Worm (Caenorhabditis elegans) whole organism, L3 larva: Measurements from ENCODE around the gene T02D1.4.

Experiments used
- R02D3.7 ChIP-seq: fragments of 150-350 bp; optimal IDR thresholded peaks from 2 replicates; lab custom pipeline; 2014; ENCODE audit warnings: missing biosample characterization, missing genetic modification characterization
- ZK546.5 ChIP-seq: sonication (generic microtip); optimal IDR thresholded peaks from 2 replicates; lab custom pipeline; 2017; ENCODE audit warnings: missing biosample characterization, missing genetic modification characterization
- aly-2 ChIP-seq: fragments of 150-350 bp; optimal IDR thresholded peaks from 2 replicates; lab custom pipeline; 2014; ENCODE audit warnings: missing biosample characterization, missing genetic modification characterization
- ama-1 ChIP-seq: fragments of 150-350 bp; optimal IDR thresholded peaks from 2 replicates; lab custom pipeline; 2018
- ceh-82 ChIP-seq: fragments of 150-350 bp; optimal IDR thresholded peaks from 2 replicates; lab custom pipeline; 2014; ENCODE audit warnings: missing biosample characterization, missing genetic modification characterization
- ceh-9 ChIP-seq: sonication (generic microtip); optimal IDR thresholded peaks from 2 replicates; lab custom pipeline; 2018; ENCODE audit warnings: missing biosample characterization, missing genetic modification characterization
- egl-27 ChIP-seq: sonication (generic microtip); optimal IDR thresholded peaks from 4 replicates; lab custom pipeline; 2017; ENCODE audit warnings: missing biosample characterization, missing genetic modification reagents, missing genetic modification characterization
- elt-1 ChIP-seq: fragments of 150-350 bp; optimal IDR thresholded peaks from 2 replicates; lab custom pipeline; 2014; ENCODE audit warnings: missing biosample characterization, missing genetic modification characterization
- elt-2 ChIP-seq: sonication (generic microtip); optimal IDR thresholded peaks from 2 replicates; lab custom pipeline; 2016; ENCODE audit warnings: missing genetic modification reagents, mild to moderate bottlenecking, missing genetic modification characterization, missing compliant biosample characterization
- fkh-10 ChIP-seq: sonication (generic microtip); optimal IDR thresholded peaks from 2 replicates; lab custom pipeline; 2017; ENCODE audit warnings: missing biosample characterization, missing genetic modification reagents, missing genetic modification characterization
- fkh-2 ChIP-seq: fragments of 150-350 bp; optimal IDR thresholded peaks from 2 replicates; lab custom pipeline; 2014; ENCODE audit warnings: missing biosample characterization, missing genetic modification reagents, missing genetic modification characterization
- fos-1 ChIP-seq: fragments of 150-350 bp; optimal IDR thresholded peaks from 2 replicates; lab custom pipeline; 2014; ENCODE audit warnings: missing biosample characterization, missing genetic modification characterization
- hmg-11 ChIP-seq: sonication (generic microtip); optimal IDR thresholded peaks from 2 replicates; lab custom pipeline; 2016; ENCODE audit warnings: missing genetic modification characterization, missing compliant biosample characterization
- jun-1 ChIP-seq: fragments of 150-350 bp; optimal IDR thresholded peaks from 2 replicates; lab custom pipeline; 2014; ENCODE audit warnings: missing biosample characterization, missing genetic modification reagents, missing genetic modification characterization
- lin-15B ChIP-seq: fragments of 150-350 bp; optimal IDR thresholded peaks from 2 replicates; lab custom pipeline; 2014; ENCODE audit warnings: missing biosample characterization, missing genetic modification characterization
- lsy-12 ChIP-seq: sonication (generic microtip); optimal IDR thresholded peaks from 2 replicates; lab custom pipeline; 2016; ENCODE audit warnings: mild to moderate bottlenecking, missing genetic modification characterization, missing compliant biosample characterization
- mdl-1 ChIP-seq: fragments of 150-350 bp; optimal IDR thresholded peaks from 2 replicates; lab custom pipeline; 2014; ENCODE audit warnings: missing biosample characterization, missing genetic modification characterization
- nfya-1 ChIP-seq: sonication (generic microtip); optimal IDR thresholded peaks from 2 replicates; lab custom pipeline; 2017; ENCODE audit warnings: missing genetic modification characterization, mild to moderate bottlenecking, missing compliant biosample characterization, antibody characterized with exemption, moderate library complexity; ENCODE audit not compliant: insufficient read depth
- nhr-11 ChIP-seq: fragments of 150-350 bp; optimal IDR thresholded peaks from 2 replicates; lab custom pipeline; 2014; ENCODE audit warnings: missing biosample characterization, missing genetic modification characterization
- nhr-12 ChIP-seq: fragments of 150-350 bp; optimal IDR thresholded peaks from 2 replicates; lab custom pipeline; 2014; ENCODE audit warnings: missing biosample characterization, missing genetic modification characterization
- nhr-23 ChIP-seq: fragments of 150-350 bp; optimal IDR thresholded peaks from 2 replicates; lab custom pipeline; 2014; ENCODE audit warnings: missing biosample characterization, missing genetic modification reagents, missing genetic modification characterization
- nhr-237 ChIP-seq: fragments of 150-350 bp; optimal IDR thresholded peaks from 2 replicates; lab custom pipeline; 2014; ENCODE audit warnings: missing biosample characterization, missing genetic modification characterization
- nhr-25 ChIP-seq: sonication (generic microtip); optimal IDR thresholded peaks from 2 replicates; lab custom pipeline; 2017; ENCODE audit warnings: missing biosample characterization, missing genetic modification characterization
- nhr-28 ChIP-seq: fragments of 150-350 bp; optimal IDR thresholded peaks from 2 replicates; lab custom pipeline; 2014; ENCODE audit warnings: missing biosample characterization, missing genetic modification characterization
- nhr-43 ChIP-seq: sonication (generic microtip); optimal IDR thresholded peaks from 2 replicates; lab custom pipeline; 2016; ENCODE audit warnings: mild to moderate bottlenecking, missing genetic modification characterization, missing compliant biosample characterization; ENCODE audit not compliant: poor library complexity, severe bottlenecking
- nhr-67 ChIP-seq: fragments of 150-350 bp; optimal IDR thresholded peaks from 2 replicates; lab custom pipeline; 2014; ENCODE audit warnings: missing biosample characterization, missing genetic modification characterization
- nhr-76 ChIP-seq: fragments of 150-350 bp; sonication (generic microtip); optimal IDR thresholded peaks from 5 replicates; lab custom pipeline; 2014; ENCODE audit warnings: missing biosample characterization, missing genetic modification characterization
- pha-4 ChIP-seq: fragments of 150-350 bp; optimal IDR thresholded peaks from 2 replicates; lab custom pipeline; 2014; ENCODE audit warnings: missing biosample characterization, missing genetic modification reagents, missing genetic modification characterization
- sea-2 ChIP-seq: fragments of 150-350 bp; sonication (generic microtip); optimal IDR thresholded peaks from 4 replicates; lab custom pipeline; 2014; ENCODE audit warnings: missing biosample characterization, missing genetic modification reagents, missing genetic modification characterization
- skn-1 ChIP-seq: fragments of 150-350 bp; optimal IDR thresholded peaks from 2 replicates; lab custom pipeline; 2014; ENCODE audit warnings: missing biosample characterization, missing genetic modification characterization
- snpc-4 ChIP-seq: fragments of 150-350 bp; optimal IDR thresholded peaks from 2 replicates; lab custom pipeline; 2014; ENCODE audit warnings: missing biosample characterization, missing genetic modification characterization
- unc-39 ChIP-seq: sonication (generic microtip); optimal IDR thresholded peaks from 4 replicates; lab custom pipeline; 2017; ENCODE audit warnings: missing biosample characterization, missing genetic modification characterization
- unc-62 ChIP-seq: fragments of 150-350 bp; sonication (generic microtip); optimal IDR thresholded peaks from 4 replicates; lab custom pipeline; 2014; ENCODE audit warnings: missing biosample characterization, missing genetic modification reagents, missing genetic modification characterization
- zag-1 ChIP-seq: fragments of 150-350 bp; optimal IDR thresholded peaks from 2 replicates; lab custom pipeline; 2014; ENCODE audit warnings: missing biosample characterization, missing genetic modification characterization
- ztf-11 ChIP-seq: fragments of 150-350 bp; optimal IDR thresholded peaks from 2 replicates; lab custom pipeline; 2014; ENCODE audit warnings: missing biosample characterization, missing genetic modification characterization
- ztf-4 ChIP-seq: fragments of 150-350 bp; optimal IDR thresholded peaks from 2 replicates; lab custom pipeline; 2014; ENCODE audit warnings: missing biosample characterization, missing genetic modification characterization

T02D1.4 gene

DNA sequence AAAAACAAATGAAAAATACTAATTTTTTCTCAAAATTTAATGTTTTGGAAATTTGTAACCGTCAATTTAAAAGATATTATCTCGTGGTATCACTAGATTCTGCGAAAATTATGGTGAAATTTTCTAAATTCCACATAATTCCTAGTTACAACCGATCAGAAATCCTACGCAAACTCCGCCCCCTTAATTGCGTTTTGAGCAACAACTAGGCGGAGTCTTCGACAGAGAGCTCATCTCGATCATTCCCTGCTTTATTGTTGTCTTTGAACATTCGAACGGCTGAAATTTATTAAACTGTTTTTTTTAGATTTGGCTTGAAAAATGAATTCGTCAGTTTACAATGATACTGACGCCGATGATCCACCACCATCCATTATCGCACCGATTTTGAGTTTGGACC lies at the start of gene T02D1.4:
TSS of gene T02D1.4 (plus strand) at position 301 of the 400 bp plus-strand sequence.
- no peak for TF ChIP-seq nfya-1 (tag; lab: Kevin White, UChicago)
- TF ChIP-seq aly-2 (tag; lab: Kevin White, UChicago) = no peak
- no peak for TF ChIP-seq ceh-82 (tag; lab: Kevin White, UChicago)
- no peak for TF ChIP-seq hmg-11
- no peak for TF ChIP-seq pha-4 (tag; lab: Kevin White, UChicago)
- TF ChIP-seq fkh-2 (tag; lab: Kevin White, UChicago) = no peak
- TF ChIP-seq ama-1 = no peak
- TF ChIP-seq egl-27 (tag; lab: Kevin White, UChicago) = no peak
- TF ChIP-seq ztf-4 = no peak
- no peak for TF ChIP-seq ztf-11 (tag; lab: Kevin White, UChicago)
- TF ChIP-seq nhr-237 (tag; lab: Kevin White, UChicago) = no peak
- no peak for TF ChIP-seq mdl-1 (tag; lab: Kevin White, UChicago)
- TF ChIP-seq fkh-10 = no peak
- TF ChIP-seq nhr-43 (tag; lab: Kevin White, UChicago) = no peak
- no peak for TF ChIP-seq lsy-12
- TF ChIP-seq R02D3.7 (tag; lab: Kevin White, UChicago) = no peak

DNA sequence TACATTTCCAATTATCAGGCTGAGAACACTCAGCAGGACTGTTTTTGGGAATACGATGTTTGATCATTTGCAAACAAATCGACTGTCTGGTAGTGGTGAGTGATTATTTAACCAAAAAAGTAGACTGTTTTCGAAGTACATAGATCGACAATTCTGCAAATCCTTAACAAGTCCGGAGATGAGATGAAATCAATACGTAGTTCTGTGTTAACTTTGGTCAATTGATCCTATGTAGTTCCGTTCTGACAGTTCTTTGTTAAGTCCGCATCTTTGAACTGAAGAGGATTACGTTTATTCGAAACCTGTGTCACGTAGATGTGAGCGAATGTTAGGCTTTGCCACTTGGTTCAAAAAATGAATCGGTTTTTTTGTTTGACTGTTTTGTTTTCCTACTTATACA lies 48.0 kb upstream of the T02D1.4 start, which contains the start of gene clec-199:
TSS of gene clec-199 (plus strand) at position 301 of the 400 bp plus-strand sequence.
- TF ChIP-seq nfya-1 (tag; lab: Kevin White, UChicago) = no peak
- TF ChIP-seq elt-1 (tag; lab: Kevin White, UChicago) = no peak
- TF ChIP-seq fkh-2 (tag; lab: Kevin White, UChicago) = no peak
- TF ChIP-seq R02D3.7 (tag; lab: Kevin White, UChicago) = no peak
- TF ChIP-seq nhr-237 (tag; lab: Kevin White, UChicago) = no peak
- no peak for TF ChIP-seq elt-2
- TF ChIP-seq nhr-67 (tag; lab: Kevin White, UChicago) = no peak
- no peak for TF ChIP-seq ama-1
- TF ChIP-seq lsy-12 = no peak
- TF ChIP-seq unc-62 (GFP tag; lab: Kevin White, UChicago) = no peak
- no peak for TF ChIP-seq aly-2 (tag; lab: Kevin White, UChicago)
- no peak for TF ChIP-seq pha-4 (tag; lab: Kevin White, UChicago)
- no peak for TF ChIP-seq unc-39
- no peak for TF ChIP-seq jun-1 (tag; lab: Kevin White, UChicago)

DNA sequence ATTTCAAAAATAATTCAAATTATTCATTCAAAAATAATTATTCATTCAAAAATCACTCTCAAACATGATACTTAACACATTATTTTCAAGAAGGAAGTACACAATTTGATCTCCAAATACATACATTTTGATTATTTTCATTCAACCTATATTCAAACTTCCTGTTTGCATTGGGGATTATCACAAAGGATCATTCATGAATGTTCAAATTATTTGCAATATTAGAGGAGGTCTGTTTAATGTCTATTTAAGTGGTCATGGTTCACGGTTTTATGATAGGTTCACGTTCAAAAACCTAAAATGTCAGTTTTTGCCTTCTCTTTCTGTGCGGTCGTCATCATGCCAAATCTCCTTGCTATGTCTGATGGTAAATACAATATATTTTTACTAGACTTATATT lies 38.4 kb upstream of the T02D1.4 start, which contains the start of gene clec-202:
TSS of gene clec-202 (plus strand) at position 301 of the 400 bp plus-strand sequence.
- no peak for TF ChIP-seq ceh-82 (tag; lab: Kevin White, UChicago)
- no peak for TF ChIP-seq jun-1 (tag; lab: Kevin White, UChicago)
- no peak for TF ChIP-seq zag-1 (tag; lab: Kevin White, UChicago)
- TF ChIP-seq unc-62 (GFP tag; lab: Kevin White, UChicago) = no peak
- no peak for TF ChIP-seq ceh-9 (tag; lab: Kevin White, UChicago)
- TF ChIP-seq unc-39 = no peak
- TF ChIP-seq hmg-11 = no peak
- TF ChIP-seq ama-1 = no peak
- TF ChIP-seq mdl-1 (tag; lab: Kevin White, UChicago) = no peak
- no peak for TF ChIP-seq nhr-28 (tag; lab: Kevin White, UChicago)
- no peak for TF ChIP-seq pha-4 (tag; lab: Kevin White, UChicago)

DNA sequence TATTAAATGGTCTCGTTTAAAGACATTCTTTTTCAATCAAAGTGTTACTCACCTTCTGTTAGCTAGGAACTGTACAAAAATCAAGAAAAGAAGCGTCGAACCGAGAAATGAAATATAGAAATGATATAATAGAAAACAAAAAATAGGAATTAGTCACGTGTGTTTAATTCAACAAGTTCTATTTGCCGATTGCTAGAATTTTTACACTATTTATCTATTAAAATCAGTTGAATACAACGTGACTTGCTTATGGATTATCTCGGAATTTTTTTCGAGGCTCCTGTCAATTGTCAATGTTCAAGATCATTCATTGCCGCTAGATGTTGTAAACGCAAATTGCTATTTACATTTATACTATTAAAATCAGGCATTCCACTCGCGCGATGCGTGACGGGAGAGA lies 32.3 kb upstream of the T02D1.4 start, which contains the start of gene zipt-17:
TSS of gene zipt-17 (minus strand) at position 101 of the 400 bp plus-strand sequence.
- no peak for TF ChIP-seq fkh-10
- TF ChIP-seq snpc-4 (tag; lab: Kevin White, UChicago) = no peak
- TF ChIP-seq fkh-2 (tag; lab: Kevin White, UChicago) = no peak
- no peak for TF ChIP-seq ceh-82 (tag; lab: Kevin White, UChicago)
- no peak for TF ChIP-seq nhr-23 (tag; lab: Kevin White, UChicago)
- TF ChIP-seq nhr-11 (tag; lab: Kevin White, UChicago) = no peak
- no peak for TF ChIP-seq hmg-11
- no peak for TF ChIP-seq ama-1

DNA sequence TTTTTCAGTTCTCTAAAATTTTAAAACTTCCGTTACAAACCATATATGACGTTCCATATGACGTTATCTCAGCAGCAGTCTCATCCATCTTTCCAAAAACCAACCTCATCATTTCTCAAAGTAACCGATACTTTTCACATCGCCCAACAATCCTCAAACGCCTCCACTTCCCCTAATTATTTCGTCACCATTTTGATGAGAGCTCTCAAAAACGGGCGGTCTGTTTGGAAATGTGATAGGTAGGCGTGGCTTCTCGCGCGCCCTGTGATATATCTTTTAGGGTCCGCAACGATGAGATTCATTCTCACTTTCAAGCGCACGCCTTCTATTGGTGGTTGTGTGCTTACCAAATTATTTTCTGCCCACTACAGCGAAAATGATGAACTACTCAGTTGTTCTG lies 31.3 kb upstream of the T02D1.4 start, which contains the start of gene trh-1:
TSS of gene trh-1 (plus strand) at position 301 of the 400 bp plus-strand sequence.
- TF ChIP-seq snpc-4 (tag; lab: Kevin White, UChicago) (no peak), nhr-12 (tag; lab: Kevin White, UChicago) (no peak), skn-1 (tag; lab: Kevin White, UChicago) (no peak), lin-15B (no peak), sea-2 (GFP tag; lab: Kevin White, UChicago) (no peak), pha-4 (tag; lab: Kevin White, UChicago) (no peak), hmg-11 (no peak), nhr-28 (tag; lab: Kevin White, UChicago) (no peak), fos-1 (tag; lab: Kevin White, UChicago) (no peak), elt-1 (tag; lab: Kevin White, UChicago) (no peak), nhr-76 (tag; lab: Kevin White, UChicago) (no peak), fkh-2 (tag; lab: Kevin White, UChicago) (no peak), nhr-25 (tag; lab: Kevin White, UChicago) (no peak), zag-1 (tag; lab: Kevin White, UChicago) (no peak), nhr-67 (tag; lab: Kevin White, UChicago) (no peak), ZK546.5 (no peak), aly-2 (tag; lab: Kevin White, UChicago) (no peak)
